Worm (Caenorhabditis elegans) whole organism, late embryonic: ENCODE measurements around the gene grd-8.

ENCODE experiments used
- K02D7.2 ChIP-seq: sonication (generic microtip); optimal IDR thresholded peaks from 2 replicates; lab custom pipeline; 2017; ENCODE audit warnings: mild to moderate bottlenecking, missing genetic modification characterization, missing compliant biosample characterization
- Y22D7AL.16 ChIP-seq: sonication (generic microtip); optimal IDR thresholded peaks from 2 replicates; lab custom pipeline; 2016; ENCODE audit warnings: missing genetic modification characterization, missing compliant biosample characterization
- ceh-45 ChIP-seq: fragments of 200-800 bp; sonication (Bioruptor generic); IDR thresholded peaks from 2 replicates; pipeline ENCODE4 v1.3.6; 2022; ENCODE audit warnings: missing genetic modification reagents, missing genetic modification characterization, missing compliant biosample characterization
- che-1 ChIP-seq: sonication (generic microtip); optimal IDR thresholded peaks from 2 replicates; lab custom pipeline; 2016; ENCODE audit warnings: mild to moderate bottlenecking, missing genetic modification characterization, missing compliant biosample characterization
- nhr-11 ChIP-seq: fragments of 150-350 bp; optimal IDR thresholded peaks from 2 replicates; lab custom pipeline; 2014; ENCODE audit warnings: missing biosample characterization, missing genetic modification characterization
- pax-1 ChIP-seq: fragments of 150-350 bp; optimal IDR thresholded peaks from 2 replicates; lab custom pipeline; 2014; ENCODE audit warnings: missing biosample characterization, missing genetic modification characterization
- sox-4 ChIP-seq: sonication (generic microtip); optimal IDR thresholded peaks from 2 replicates; lab custom pipeline; 2017; ENCODE audit warnings: mild to moderate bottlenecking, missing genetic modification characterization, inconsistent platforms, missing compliant biosample characterization

- TF ChIP-seq pax-1 (tag; lab: Kevin White, UChicago) (no peak), nhr-11 (tag; lab: Kevin White, UChicago) (no peak), ceh-45 (GFP tag; lab: Robert Waterston, UW) (no peak), Y22D7AL.16 (tag; lab: Kevin White, UChicago) (no peak), sox-4 (tag; lab: Kevin White, UChicago) (no peak), K02D7.2 (tag; lab: Kevin White, UChicago) (no peak), che-1 (tag; lab: Kevin White, UChicago) (no peak)
These were observed 11.4 kb upstream of the grd-8 start for ce11 chrV:7830952-7831351.
